Worm (Caenorhabditis elegans): ENCODE measurements around the gene haf-7.

ce11 chrV:14806204-14806737, 33.2 kb downstream of the haf-7 start:
- TF ChIP-seq pha-4 (tag; optimal IDR thresholded peaks at IDR 0.05), result no peak
- TF ChIP-seq elt-3 (tag; optimal IDR thresholded peaks at IDR 0.05), result peak; percentile 44
- TF ChIP-seq ces-1 (GFP tag; optimal IDR thresholded peaks at IDR 0.05), result no peak
- no peak for TF ChIP-seq nhr-237 (tag; optimal IDR thresholded peaks at IDR 0.05)
- TF ChIP-seq lin-13 (tag; optimal IDR thresholded peaks at IDR 0.05), result no peak
- TF ChIP-seq nhr-28 (tag; optimal IDR thresholded peaks at IDR 0.05), result no peak
- peak; percentile 78 for TF ChIP-seq unc-62 (GFP tag; optimal IDR thresholded peaks at IDR 0.05)
- no peak for TF ChIP-seq cnd-1 (tag; optimal IDR thresholded peaks at IDR 0.05)
